Worm (Caenorhabditis elegans): ENCODE measurements around the gene C44B9.3.

C44B9.3 gene

DNA sequence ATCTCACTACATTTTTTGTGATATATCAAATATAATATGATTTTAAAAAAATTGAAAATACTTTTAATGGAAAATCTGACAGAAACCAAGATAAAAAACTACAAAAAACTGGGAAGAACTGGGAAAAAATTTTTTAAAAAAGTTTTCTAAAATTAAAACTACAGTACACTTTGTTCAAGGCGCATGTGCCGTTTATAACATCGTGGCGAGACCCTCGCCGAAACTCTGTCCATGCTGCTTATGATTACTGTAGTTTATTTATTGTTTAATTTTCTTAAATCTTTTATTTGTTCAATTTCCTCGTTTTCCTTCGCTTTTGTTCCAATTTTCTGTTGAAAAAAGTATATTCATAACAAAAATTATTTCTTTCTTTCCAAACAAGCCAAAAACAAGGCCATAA, 1.5 kb upstream of the C44B9.3 start, which contains the start of gene athp-1 (continued):
- TF ChIP-seq ceh-79 (tag; optimal IDR thresholded peaks at IDR 0.05) (no peak), snpc-1.1 (tag; optimal IDR thresholded peaks at IDR 0.05; ENCODE audit: insufficient read depth) (no peak), hsf-1 (GFP tag; IDR thresholded peaks at IDR 0.05) (0 out of 2 replicates have a peak, but pooled peaks have one; percentile 55), aptf-2 (GFP tag; conservative IDR thresholded peaks at IDR 0.05) (no peak), madf-10 (tag; optimal IDR thresholded peaks at IDR 0.05) (no peak), snpc-4 (GFP tag; optimal IDR thresholded peaks at IDR 0.05) (no peak), snpc-4 (tag; optimal IDR thresholded peaks at IDR 0.05) (no peak), ceh-40 (GFP tag; IDR thresholded peaks at IDR 0.05) (no peak), sptf-2 (GFP tag; optimal IDR thresholded peaks at IDR 0.05) (no peak), F57A8.1 (GFP tag; optimal IDR thresholded peaks at IDR 0.05) (no peak), xnd-1 (tag; optimal IDR thresholded peaks at IDR 0.05) (peak; percentile 84), nhr-120 (GFP tag; IDR thresholded peaks at IDR 0.05) (no peak), tbp1 (GFP tag; optimal IDR thresholded peaks at IDR 0.05) (no peak), attf-5 (GFP tag; optimal IDR thresholded peaks at IDR 0.05) (no peak), nfyb-1 (GFP tag; IDR thresholded peaks at IDR 0.05) (no peak), lag-1 (GFP tag; IDR thresholded peaks at IDR 0.05) (no peak), mxl-1 (tag; optimal IDR thresholded peaks at IDR 0.05) (no peak), K11D2.4 (GFP tag; IDR thresholded peaks at IDR 0.05) (no peak), madf-6 (GFP tag; IDR thresholded peaks at IDR 0.05) (peak; percentile 97), attf-3 (GFP tag; conservative IDR thresholded peaks at IDR 0.05) (no peak), Y56A3A.18 (GFP tag; IDR thresholded peaks at IDR 0.05) (no peak), rpc-1 (optimal IDR thresholded peaks at IDR 0.05) (no peak), rpc-1 (tag; optimal IDR thresholded peaks at IDR 0.05) (no peak), hmg-20 (GFP tag; IDR thresholded peaks at IDR 0.05) (no peak), lin-40 (tag; optimal IDR thresholded peaks at IDR 0.05) (no peak), gei-17 (GFP tag; optimal IDR thresholded peaks at IDR 0.05) (no peak), hmg-1.2 (GFP tag; IDR thresholded peaks at IDR 0.05) (no peak; the same call in 1 of the 2 replicates), lir-1 (GFP tag; conservative IDR thresholded peaks at IDR 0.05) (no peak), K12H6.12 (tag; optimal IDR thresholded peaks at IDR 0.05) (no peak), egl-18 (GFP tag; IDR thresholded peaks at IDR 0.05) (no peak), snpc-3.4 (tag; optimal IDR thresholded peaks at IDR 0.05) (peak; percentile 42), repo-1 (tag; optimal IDR thresholded peaks at IDR 0.05) (no peak), let-526 (GFP tag; IDR thresholded peaks at IDR 0.05) (no peak), rcor-1 (GFP tag; IDR thresholded peaks at IDR 0.05) (no peak), sea-2 (GFP tag; IDR thresholded peaks at IDR 0.05) (no peak), ccch-3 (GFP tag; optimal IDR thresholded peaks at IDR 0.05) (no peak), pha-4 (tag; optimal IDR thresholded peaks at IDR 0.05) (no peak), hlh-26 (GFP tag; conservative IDR thresholded peaks at IDR 0.05) (no peak), F23B12.7 (tag; optimal IDR thresholded peaks at IDR 0.05; ENCODE audit: insufficient read depth) (no peak), F57C9.4 (tag; optimal IDR thresholded peaks at IDR 0.05) (no peak), somi-1 (GFP tag; optimal IDR thresholded peaks at IDR 0.05) (no peak), F39B2.1 (GFP tag; IDR thresholded peaks at IDR 0.05) (no peak), F22D6.2 (tag; optimal IDR thresholded peaks at IDR 0.05) (no peak), nhr-27 (tag; optimal IDR thresholded peaks at IDR 0.05) (no peak), egl-44 (GFP tag; IDR thresholded peaks at IDR 0.05) (no peak), lsl-1 (GFP tag; optimal IDR thresholded peaks at IDR 0.05) (peak; percentile 98)

Measured in whole organism, young adult.